Fruit fly (Drosophila melanogaster) whole organism, embryonic: ENCODE data around the gene CG31100.

ENCODE experiments used
- BtbVII ChIP-seq: fragments of 200-800 bp; sonication (Bioruptor generic); optimal IDR thresholded peaks from 3 replicates; lab custom pipeline; 2017; ENCODE audit warnings: missing biosample characterization, mild to moderate bottlenecking, missing genetic modification characterization
- CG1024 ChIP-seq: fragments of 200-800 bp; sonication (Bioruptor generic); IDR thresholded peaks from 2 replicates; pipeline ENCODE4 v1.3.6; 2022; ENCODE audit warnings: missing biosample characterization, missing genetic modification characterization
- CG10959 ChIP-seq: fragments of 200-800 bp; sonication (Bioruptor generic); IDR thresholded peaks from 2 replicates; pipeline ENCODE4 v1.3.6; 2022; ENCODE audit warnings: missing biosample characterization, missing genetic modification characterization
- CG11456 ChIP-seq: fragments of 200-800 bp; sonication (Bioruptor generic); IDR thresholded peaks from 3 replicates; pipeline ENCODE4 v1.3.6; 2022; ENCODE audit warnings: missing biosample characterization, missing genetic modification characterization
- CG11695 ChIP-seq: fragments of 200-800 bp; sonication (Bioruptor generic); IDR thresholded peaks from 3 replicates; pipeline ENCODE4 v1.3.6; 2022; ENCODE audit warnings: missing biosample characterization, missing genetic modification characterization
- CG12071 ChIP-seq: fragments of 200-800 bp; sonication (Bioruptor generic); optimal IDR thresholded peaks from 3 replicates; lab custom pipeline; 2018; ENCODE audit warnings: missing biosample characterization, mild to moderate bottlenecking, missing genetic modification characterization
- CG1529 ChIP-seq: fragments of 200-800 bp; sonication (Bioruptor generic); optimal IDR thresholded peaks from 3 replicates; lab custom pipeline; 2018; ENCODE audit warnings: missing biosample characterization, missing genetic modification characterization
- CG17361 ChIP-seq: fragments of 200-800 bp; sonication (Bioruptor generic); IDR thresholded peaks from 3 replicates; pipeline ENCODE4 v1.3.6; 2022; ENCODE audit warnings: missing biosample characterization, missing genetic modification characterization
- CG17802 ChIP-seq: fragments of 200-800 bp; sonication (Bioruptor generic); optimal IDR thresholded peaks from 2 replicates; lab custom pipeline; 2018; ENCODE audit warnings: missing biosample characterization, mild to moderate bottlenecking, missing genetic modification characterization, moderate library complexity
- CG2875 ChIP-seq: fragments of 200-800 bp; sonication (Bioruptor generic); optimal IDR thresholded peaks from 2 replicates; lab custom pipeline; 2017; ENCODE audit warnings: missing biosample characterization, mild to moderate bottlenecking, missing genetic modification characterization, missing genetic modification reagents
- CG3065 ChIP-seq: fragments of 200-800 bp; sonication (Bioruptor generic); optimal IDR thresholded peaks from 2 replicates; lab custom pipeline; 2016; ENCODE audit warnings: missing biosample characterization, missing genetic modification characterization
- CG31441 ChIP-seq: fragments of 200-800 bp; sonication (Bioruptor generic); IDR thresholded peaks from 2 replicates; pipeline ENCODE4 v1.3.6; 2022; ENCODE audit warnings: missing biosample characterization, missing genetic modification characterization
- CG32767 ChIP-seq: fragments of 200-800 bp; sonication (Bioruptor generic); IDR thresholded peaks from 2 replicates; pipeline ENCODE4 v1.3.6; 2022; ENCODE audit warnings: missing biosample characterization, missing genetic modification characterization
- CG3281 ChIP-seq: fragments of 200-800 bp; sonication (Bioruptor generic); optimal IDR thresholded peaks from 3 replicates; lab custom pipeline; 2017; ENCODE audit warnings: missing biosample characterization, mild to moderate bottlenecking, missing genetic modification characterization
- CG3838 ChIP-seq: fragments of 200-800 bp; sonication (Bioruptor generic); optimal IDR thresholded peaks from 3 replicates; lab custom pipeline; 2016; ENCODE audit warnings: missing biosample characterization, missing genetic modification characterization
- CG4328 ChIP-seq: fragments of 200-800 bp; sonication (Bioruptor generic); optimal IDR thresholded peaks from 3 replicates; lab custom pipeline; 2017; ENCODE audit warnings: missing biosample characterization, missing genetic modification reagents, missing genetic modification characterization
- CG4424 ChIP-seq: fragments of 200-800 bp; sonication (Bioruptor generic); optimal IDR thresholded peaks from 3 replicates; lab custom pipeline; 2016; ENCODE audit warnings: missing biosample characterization, missing genetic modification characterization
- CG4730 ChIP-seq: fragments of 200-800 bp; sonication (Bioruptor generic); IDR thresholded peaks from 2 replicates; pipeline ENCODE4 v1.3.6; 2022; ENCODE audit warnings: missing biosample characterization, missing genetic modification characterization
- CG6272 ChIP-seq: fragments of 200-800 bp; sonication (Bioruptor generic); IDR thresholded peaks from 2 replicates; pipeline ENCODE4 v1.3.6; 2022; ENCODE audit warnings: missing biosample characterization, missing genetic modification characterization
- CG7271 ChIP-seq: fragments of 200-800 bp; sonication (Bioruptor generic); optimal IDR thresholded peaks from 2 replicates; lab custom pipeline; 2018; ENCODE audit warnings: missing biosample characterization, mild to moderate bottlenecking, missing genetic modification characterization, moderate library complexity
- CG7357 ChIP-seq: fragments of 200-800 bp; sonication (Bioruptor generic); IDR thresholded peaks from 3 replicates; pipeline ENCODE4 v1.3.6; 2022; ENCODE audit warnings: missing biosample characterization, missing genetic modification characterization
- CG7372 ChIP-seq: fragments of 200-800 bp; sonication (Bioruptor generic); IDR thresholded peaks from 2 replicates; pipeline ENCODE4 v1.3.6; 2022; ENCODE audit warnings: missing biosample characterization, missing genetic modification characterization
- CG8388 ChIP-seq: fragments of 200-800 bp; sonication (Bioruptor generic); optimal IDR thresholded peaks from 2 replicates; lab custom pipeline; 2019; ENCODE audit warnings: missing biosample characterization, mild to moderate bottlenecking, missing genetic modification characterization, moderate library complexity
- CG8924 ChIP-seq: fragments of 200-800 bp; optimal IDR thresholded peaks from 3 replicates; lab custom pipeline; 2019; ENCODE audit warnings: missing biosample characterization, mild to moderate bottlenecking, missing genetic modification characterization, moderate library complexity
- CG9609 ChIP-seq: fragments of 200-800 bp; sonication (Bioruptor generic); optimal IDR thresholded peaks from 3 replicates; lab custom pipeline; 2016; ENCODE audit warnings: missing biosample characterization, missing genetic modification characterization
- D19B ChIP-seq: fragments of 200-800 bp; sonication (Bioruptor generic); optimal IDR thresholded peaks from 2 replicates; lab custom pipeline; 2017; ENCODE audit warnings: missing biosample characterization, mild to moderate bottlenecking, missing genetic modification characterization
- Dad ChIP-seq: fragments of 200-800 bp; sonication (Bioruptor generic); optimal IDR thresholded peaks from 3 replicates; lab custom pipeline; 2016; ENCODE audit warnings: missing biosample characterization, missing genetic modification characterization
- Dll ChIP-seq: fragments of 200-800 bp; sonication (Bioruptor generic); IDR thresholded peaks from 4 replicates; pipeline ENCODE4 v1.3.6; 2022; ENCODE audit warnings: missing biosample characterization, missing genetic modification characterization; ENCODE audit not compliant: partially characterized antibody
- Ets65A ChIP-seq: fragments of 200-800 bp; sonication (Bioruptor generic); peaks from one replicate; lab custom pipeline; 2016; ENCODE audit warnings: missing biosample characterization, missing genetic modification characterization
- HmgD ChIP-seq: fragments of 200-800 bp; sonication (Bioruptor generic); optimal IDR thresholded peaks from 3 replicates; lab custom pipeline; 2016; ENCODE audit warnings: missing biosample characterization, missing genetic modification characterization
- Mrtf ChIP-seq: fragments of 200-800 bp; sonication (Bioruptor generic); IDR thresholded peaks from 3 replicates; pipeline ENCODE4 v1.3.6; 2022; ENCODE audit warnings: missing biosample characterization, missing genetic modification characterization
- NC2α ChIP-seq: fragments of 200-800 bp; sonication (Bioruptor generic); optimal IDR thresholded peaks from 2 replicates; lab custom pipeline; 2016; ENCODE audit warnings: missing biosample characterization, missing genetic modification characterization
- Oaz ChIP-seq: fragments of 200-800 bp; sonication (Bioruptor generic); IDR thresholded peaks from 2 replicates; pipeline ENCODE4 v1.3.6; 2022; ENCODE audit warnings: missing biosample characterization, missing genetic modification characterization
- Xrp1 ChIP-seq: fragments of 200-800 bp; sonication (Bioruptor generic); IDR thresholded peaks from 2 replicates; pipeline ENCODE4 v1.3.6; 2022; ENCODE audit warnings: missing biosample characterization, missing genetic modification characterization
- ap ChIP-seq: fragments of 200-800 bp; sonication (Bioruptor generic); IDR thresholded peaks from 2 replicates; pipeline ENCODE4 v1.3.6; 2022; ENCODE audit warnings: missing biosample characterization, missing genetic modification characterization
- chif ChIP-seq, 2 experiments: fragments of 200-800 bp; sonication (Bioruptor generic); optimal IDR thresholded peaks; 3 replicates each; lab custom pipeline; 2016; ENCODE audit warnings: missing biosample characterization in 2 of 2, missing genetic modification characterization in 2 of 2
- emc ChIP-seq: fragments of 200-800 bp; sonication (Bioruptor generic); optimal IDR thresholded peaks from 2 replicates; lab custom pipeline; 2016; ENCODE audit warnings: missing biosample characterization, missing genetic modification characterization
- exex ChIP-seq: fragments of 200-800 bp; sonication (Bioruptor generic); optimal IDR thresholded peaks from 4 replicates; lab custom pipeline; 2018; ENCODE audit warnings: missing biosample characterization, mild to moderate bottlenecking, missing genetic modification characterization, moderate library complexity
- fd3F ChIP-seq: fragments of 200-800 bp; sonication (Bioruptor generic); optimal IDR thresholded peaks from 2 replicates; lab custom pipeline; 2018; ENCODE audit warnings: missing biosample characterization, mild to moderate bottlenecking, missing genetic modification characterization, moderate library complexity
- ftz-f1 ChIP-seq: fragments of 200-800 bp; sonication (Bioruptor generic); optimal IDR thresholded peaks from 2 replicates; lab custom pipeline; 2016; ENCODE audit warnings: missing biosample characterization, missing genetic modification characterization
- gcm ChIP-seq: fragments of 200-800 bp; sonication (Bioruptor generic); optimal IDR thresholded peaks from 2 replicates; lab custom pipeline; 2019; ENCODE audit warnings: missing biosample characterization, mild to moderate bottlenecking, missing genetic modification characterization, moderate library complexity
- hbn ChIP-seq: fragments of 200-800 bp; sonication (Bioruptor generic); IDR thresholded peaks from 2 replicates; pipeline ENCODE4 v1.3.6; 2022; ENCODE audit warnings: missing biosample characterization, missing genetic modification characterization; ENCODE audit not compliant: partially characterized antibody
- kni ChIP-seq: fragments of 200-800 bp; sonication (Bioruptor generic); optimal IDR thresholded peaks from 3 replicates; lab custom pipeline; 2017; ENCODE audit warnings: mild to moderate bottlenecking, missing biosample characterization, missing genetic modification reagents, missing genetic modification characterization
- nerfin-2 ChIP-seq: fragments of 200-800 bp; sonication (Bioruptor generic); IDR thresholded peaks from 2 replicates; pipeline ENCODE4 v1.3.6; 2022; ENCODE audit warnings: missing biosample characterization, missing genetic modification characterization; ENCODE audit not compliant: partially characterized antibody
- nmo ChIP-seq: fragments of 200-800 bp; sonication (Bioruptor generic); optimal IDR thresholded peaks from 2 replicates; lab custom pipeline; 2018; ENCODE audit warnings: missing biosample characterization, mild to moderate bottlenecking, missing genetic modification characterization, moderate library complexity
- onecut ChIP-seq: fragments of 200-800 bp; sonication (Bioruptor generic); IDR thresholded peaks from 2 replicates; pipeline ENCODE4 v1.3.6; 2022; ENCODE audit warnings: missing biosample characterization, missing genetic modification characterization
- slou ChIP-seq: fragments of 200-800 bp; sonication (Bioruptor generic); optimal IDR thresholded peaks from 3 replicates; lab custom pipeline; 2016; ENCODE audit warnings: missing biosample characterization, missing genetic modification characterization
- slp2 ChIP-seq: fragments of 200-800 bp; sonication (Bioruptor generic); optimal IDR thresholded peaks from 2 replicates; lab custom pipeline; 2016; ENCODE audit warnings: missing biosample characterization, missing genetic modification characterization
- tio ChIP-seq: fragments of 200-800 bp; sonication (Bioruptor generic); optimal IDR thresholded peaks from 2 replicates; lab custom pipeline; 2017; ENCODE audit warnings: missing biosample characterization, missing genetic modification characterization, inconsistent platforms
- wek ChIP-seq: fragments of 200-800 bp; sonication (Bioruptor generic); optimal IDR thresholded peaks from 3 replicates; lab custom pipeline; 2018; ENCODE audit warnings: missing biosample characterization, mild to moderate bottlenecking, missing genetic modification characterization, moderate library complexity

Gene CG31100

DNA sequence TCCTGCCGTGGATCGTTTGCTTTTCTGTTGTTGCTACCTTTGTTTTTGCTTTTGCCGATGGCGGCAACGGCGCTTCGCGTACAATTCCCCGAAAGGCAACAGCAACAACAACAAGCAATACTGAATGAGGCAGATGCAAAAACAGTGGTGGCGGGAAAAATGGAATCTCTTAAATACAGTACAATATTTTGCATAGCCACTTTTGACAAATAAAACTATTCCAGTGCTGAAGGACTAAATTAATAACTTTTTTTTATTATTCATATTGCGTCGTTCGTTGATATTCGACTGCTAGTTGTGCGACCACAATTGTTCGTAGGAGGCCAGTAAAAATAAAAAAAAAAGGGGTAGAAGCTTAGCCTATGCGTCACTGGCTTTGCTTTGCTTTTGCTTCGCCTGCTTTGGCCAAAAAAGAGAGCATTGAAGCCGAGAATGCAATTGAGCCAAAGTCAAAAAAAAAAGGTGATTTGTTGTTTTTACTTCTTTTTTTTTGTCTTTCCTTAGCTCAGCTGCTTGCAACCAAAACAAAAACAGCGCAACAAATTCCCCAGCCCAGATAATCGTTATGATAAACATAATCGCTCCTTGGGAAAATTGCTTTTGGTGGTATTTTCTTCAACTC, 28.5 kb upstream of the CG31100 start (continued):
- TF ChIP-seq nerfin-2 (no peak), kni (GFP tag; lab: Kevin White, UChicago) (no peak), CG9609 (GFP tag; lab: Kevin White, UChicago) (peak; percentile 66), Xrp1 (GFP tag; lab: Robert Waterston, UW) (peak; percentile 91), CG8924 (tag; lab: Kevin White, UChicago) (peak; percentile 89), slou (GFP tag; lab: Kevin White, UChicago) (peak; percentile 28), CG4424 (peak; percentile 85), nmo (GFP tag; lab: Kevin White, UChicago) (peak; percentile 82), Dll (GFP tag; lab: Robert Waterston, UW) (no peak), CG7271 (tag; lab: Kevin White, UChicago) (peak; percentile 33), Mrtf (GFP tag; lab: Robert Waterston, UW) (peak; percentile 86), CG7357 (GFP tag; lab: Robert Waterston, UW) (peak; percentile 63; the same call in 1 of the 3 replicates), Ets65A (GFP tag; lab: Kevin White, UChicago) (peak; percentile 85), NC2α (peak; percentile 59), Dad (GFP tag; lab: Kevin White, UChicago) (peak; percentile 67), CG32767 (GFP tag; lab: Robert Waterston, UW) (peak; percentile 90), CG6272 (GFP tag; lab: Robert Waterston, UW) (peak; percentile 80), CG11456 (peak; percentile 91), slp2 (peak; percentile 58), CG10959 (GFP tag; lab: Robert Waterston, UW) (peak; percentile 75), hbn (GFP tag; lab: Robert Waterston, UW) (no peak), CG12071 (GFP tag; lab: Kevin White, UChicago) (peak; percentile 86), ap (GFP tag; lab: Robert Waterston, UW) (peak; percentile 89), tio (GFP tag; lab: Kevin White, UChicago) (peak; percentile 78), Oaz (GFP tag; lab: Robert Waterston, UW) (peak; percentile 80), CG3281 (GFP tag; lab: Kevin White, UChicago) (peak; percentile 85), chif (GFP tag; optimal IDR thresholded peaks at IDR 0.05; lab: Kevin White, UChicago) (peak; percentile 76 to 85), gcm (peak; percentile 68), ftz-f1 (peak; percentile 18), CG11695 (GFP tag; lab: Robert Waterston, UW) (peak; percentile 95), CG3838 (GFP tag; lab: Kevin White, UChicago) (peak; percentile 71), BtbVII (GFP tag; lab: Kevin White, UChicago) (peak; percentile 85), CG2875 (peak; percentile 78), HmgD (GFP tag; lab: Kevin White, UChicago) (peak; percentile 72), CG31441 (GFP tag; lab: Robert Waterston, UW) (peak; percentile 81), D19B (peak; percentile 78), CG17802 (tag; lab: Kevin White, UChicago) (peak; percentile 64), CG4730 (GFP tag; lab: Robert Waterston, UW) (peak; percentile 91), CG17361 (GFP tag; lab: Robert Waterston, UW) (peak; percentile 88), emc (GFP tag; lab: Kevin White, UChicago) (peak; percentile 67), CG3065 (GFP tag; lab: Kevin White, UChicago) (peak; percentile 58), CG1024 (GFP tag; lab: Robert Waterston, UW) (peak; percentile 82), exex (peak; percentile 39), CG1529 (GFP tag; lab: Kevin White, UChicago) (peak; percentile 87), fd3F (GFP tag; lab: Kevin White, UChicago) (peak; percentile 86), wek (GFP tag; lab: Kevin White, UChicago) (peak; percentile 46), CG4328 (GFP tag; lab: Kevin White, UChicago) (no peak), onecut (GFP tag; lab: Robert Waterston, UW) (peak; percentile 80), CG8388 (GFP tag; lab: Kevin White, UChicago) (peak; percentile 83), CG7372 (GFP tag; lab: Robert Waterston, UW) (peak; percentile 88)
